Worm (Caenorhabditis elegans): ENCODE data around the gene R105.5.

Gene R105.5

ce11 chrIV:4643577-4643976, 7.5 kb downstream of the R105.5 start:
- TF ChIP-seq sem-4 (tag; optimal IDR thresholded peaks at IDR 0.05) (peak; percentile 20), zag-1 (tag; optimal IDR thresholded peaks at IDR 0.05) (no peak), nhr-25 (tag; optimal IDR thresholded peaks at IDR 0.05) (no peak)

- TF ChIP-seq nhr-12 (tag; optimal IDR thresholded peaks at IDR 0.05) (no peak), sma-9 (GFP tag; optimal IDR thresholded peaks at IDR 0.05) (no peak), sma-9 (tag; optimal IDR thresholded peaks at IDR 0.05) (no peak), nhr-10 (tag; optimal IDR thresholded peaks at IDR 0.05) (no peak), nhr-11 (tag; optimal IDR thresholded peaks at IDR 0.05) (no peak), nhr-237 (tag; optimal IDR thresholded peaks at IDR 0.05) (no peak), R02D3.7 (tag; optimal IDR thresholded peaks at IDR 0.05) (no peak), snpc-4 (tag; optimal IDR thresholded peaks at IDR 0.05) (no peak), lin-11 (tag; optimal IDR thresholded peaks at IDR 0.05) (no peak)
These were observed 9.1 kb downstream of the R105.5 start for ce11 chrIV:4645243-4645642.

- no peak for TF ChIP-seq nhr-25 (tag; optimal IDR thresholded peaks at IDR 0.05)
- no peak for TF ChIP-seq mbf-1 (tag; optimal IDR thresholded peaks at IDR 0.05)
- no peak for TF ChIP-seq ZK546.5 (tag; optimal IDR thresholded peaks at IDR 0.05)
- no peak for TF ChIP-seq blmp-1 (tag; optimal IDR thresholded peaks at IDR 0.05; ENCODE audit: insufficient read depth)
- TF ChIP-seq crh-2 (tag; optimal IDR thresholded peaks at IDR 0.05), result no peak
- no peak for TF ChIP-seq nhr-23 (tag; optimal IDR thresholded peaks at IDR 0.05)
- no peak for TF ChIP-seq dmd-4 (tag; optimal IDR thresholded peaks at IDR 0.05)
- TF ChIP-seq R02D3.7 (tag; optimal IDR thresholded peaks at IDR 0.05), result no peak
- no peak for TF ChIP-seq fos-1 (tag; optimal IDR thresholded peaks at IDR 0.05)
- no peak for TF ChIP-seq unc-55 (GFP tag; optimal IDR thresholded peaks at IDR 0.05)
- TF ChIP-seq sem-4 (tag; optimal IDR thresholded peaks at IDR 0.05), result no peak
- TF ChIP-seq lsy-2 (tag; optimal IDR thresholded peaks at IDR 0.05), result no peak
- no peak for TF ChIP-seq elt-3 (tag; optimal IDR thresholded peaks at IDR 0.05)
- no peak for TF ChIP-seq aly-2 (tag; optimal IDR thresholded peaks at IDR 0.05)
These were observed 11.3 kb downstream of the R105.5 start, which contains the start of gene F29B9.8 for ce11 chrIV:4647385-4647784. TSS of gene F29B9.8 (plus strand) at chrIV:4647685.

- no peak for TF ChIP-seq mbf-1 (tag; optimal IDR thresholded peaks at IDR 0.05)
- TF ChIP-seq aly-2 (tag; optimal IDR thresholded peaks at IDR 0.05), result no peak
- no peak for TF ChIP-seq blmp-1 (tag; optimal IDR thresholded peaks at IDR 0.05; ENCODE audit: insufficient read depth)
- no peak for TF ChIP-seq nhr-10 (tag; optimal IDR thresholded peaks at IDR 0.05)
- no peak for TF ChIP-seq F13H6.1 (tag; optimal IDR thresholded peaks at IDR 0.05)
These were observed 13.4 kb downstream of the R105.5 start, which contains the start of gene F29B9.7 for ce11 chrIV:4649460-4649859. TSS of gene F29B9.7 (plus strand) at chrIV:4649760.

ce11 chrIV:4650624-4651094, 14.6 kb downstream of the R105.5 start, which contains the start of gene ubc-9:
TSS of gene ubc-9 (plus strand) at chrIV:4651044.
- TF ChIP-seq C34F6.9 (tag; optimal IDR thresholded peaks at IDR 0.05) (peak; percentile 76), nhr-21 (tag; optimal IDR thresholded peaks at IDR 0.05) (peak; percentile 57), lin-11 (tag; optimal IDR thresholded peaks at IDR 0.05) (peak; percentile 44), mab-5 (tag; optimal IDR thresholded peaks at IDR 0.05) (peak; percentile 46), F13H6.1 (tag; optimal IDR thresholded peaks at IDR 0.05) (peak; percentile 81), crh-2 (tag; optimal IDR thresholded peaks at IDR 0.05) (peak; percentile 63), nhr-25 (tag; optimal IDR thresholded peaks at IDR 0.05) (peak; percentile 55), mdl-1 (tag; optimal IDR thresholded peaks at IDR 0.05) (no peak), ztf-11 (tag; optimal IDR thresholded peaks at IDR 0.05) (no peak), elt-1 (tag; optimal IDR thresholded peaks at IDR 0.05) (no peak), lin-13 (GFP tag; optimal IDR thresholded peaks at IDR 0.05) (peak; percentile 89), lsy-2 (tag; optimal IDR thresholded peaks at IDR 0.05) (peak; percentile 61 to 79), sma-3 (GFP tag; optimal IDR thresholded peaks at IDR 0.05) (peak; percentile 76), gmeb-1 (tag; optimal IDR thresholded peaks at IDR 0.05) (peak; percentile 75), skn-1 (tag; optimal IDR thresholded peaks at IDR 0.05) (peak; percentile 41), nhr-23 (tag; optimal IDR thresholded peaks at IDR 0.05) (no peak), nhr-129 (tag; optimal IDR thresholded peaks at IDR 0.05) (peak; percentile 78), ceh-16 (tag; optimal IDR thresholded peaks at IDR 0.05) (peak; percentile 63), nhr-77 (tag; optimal IDR thresholded peaks at IDR 0.05) (no peak), sma-9 (GFP tag; optimal IDR thresholded peaks at IDR 0.05) (peak; percentile 49), sma-9 (tag; optimal IDR thresholded peaks at IDR 0.05) (no peak), ztf-4 (tag; optimal IDR thresholded peaks at IDR 0.05) (no peak), ama-1 (optimal IDR thresholded peaks at IDR 0.05) (peak; percentile 74), fos-1 (tag; optimal IDR thresholded peaks at IDR 0.05) (peak; percentile 32), unc-55 (GFP tag; optimal IDR thresholded peaks at IDR 0.05) (peak; percentile 87), alr-1 (tag; optimal IDR thresholded peaks at IDR 0.05) (no peak), zag-1 (tag; optimal IDR thresholded peaks at IDR 0.05) (peak; percentile 24)
